Fruit fly (Drosophila melanogaster) Kc167 (cell line): ENCODE data around the gene CG42866.

Experiments used
- Myc ChIP-seq: fragments of >200 bp; optimal IDR thresholded peaks from 2 replicates; lab custom pipeline; 2017; ENCODE audit warnings: missing external identifiers
- Sin3A ChIP-seq: fragments of >200 bp; optimal IDR thresholded peaks from 2 replicates; lab custom pipeline; 2018; ENCODE audit warnings: missing external identifiers
- h ChIP-seq: fragments of >200 bp; optimal IDR thresholded peaks from 3 replicates; lab custom pipeline; 2018; ENCODE audit warnings: missing external identifiers
- insv ChIP-seq: fragments of >200 bp; optimal IDR thresholded peaks from 3 replicates; lab custom pipeline; 2018; ENCODE audit warnings: missing external identifiers
- psq ChIP-seq: fragments of >200 bp; optimal IDR thresholded peaks from 2 replicates; lab custom pipeline; 2017; ENCODE audit warnings: missing external identifiers
- ttk ChIP-seq: sonication (Bioruptor generic); optimal IDR thresholded peaks from 2 replicates; lab custom pipeline; 2017; ENCODE audit warnings: missing external identifiers

CG42866 gene

dm6 chr2L:19962252-19962729, 806 bp upstream of the CG42866 start, which contains the start of the genes CG13965 and CG16772:
CG13965 (minus strand) TSS chr2L:19962352.
CG16772 (plus strand) TSS chr2L:19962679.
- TF ChIP-seq h (lab: Kevin White, UChicago) (no peak), psq (no peak), ttk (lab: Kevin White, UChicago) (no peak), Myc (lab: Kevin White, UChicago) (no peak), insv (lab: Kevin White, UChicago) (no peak)

- TF ChIP-seq insv (lab: Kevin White, UChicago) (no peak), ttk (lab: Kevin White, UChicago) (no peak), Sin3A (lab: Kevin White, UChicago) (no peak), h (lab: Kevin White, UChicago) (no peak), Myc (lab: Kevin White, UChicago) (no peak)
These were observed 555 bp downstream of the CG42866 start, which contains the start of gene CG34051 for dm6 chr2L:19960930-19961329. CG34051 (minus strand) TSS chr2L:19961030.

- no peak for TF ChIP-seq Myc (lab: Kevin White, UChicago)
- no peak for TF ChIP-seq insv (lab: Kevin White, UChicago)
- TF ChIP-seq ttk (lab: Kevin White, UChicago): no peak
- TF ChIP-seq Sin3A (lab: Kevin White, UChicago): no peak
- TF ChIP-seq psq: no peak
- no peak for TF ChIP-seq h (lab: Kevin White, UChicago)
These were observed 2.8 kb downstream of the CG42866 start, which contains the start of gene COX4 for dm6 chr2L:19958520-19959161. COX4 (plus strand) TSS chr2L:19958713.

- no peak for TF ChIP-seq psq
- no peak for TF ChIP-seq ttk (lab: Kevin White, UChicago)
- TF ChIP-seq insv (lab: Kevin White, UChicago): no peak
- no peak for TF ChIP-seq Myc (lab: Kevin White, UChicago)
- TF ChIP-seq h (lab: Kevin White, UChicago): no peak
- no peak for TF ChIP-seq Sin3A (lab: Kevin White, UChicago)
These were observed 9.3 kb downstream of the CG42866 start for dm6 chr2L:19952221-19952620.

- no peak for TF ChIP-seq psq
- no peak for TF ChIP-seq Myc (lab: Kevin White, UChicago)
- no peak for TF ChIP-seq insv (lab: Kevin White, UChicago)
- no peak for TF ChIP-seq Sin3A (lab: Kevin White, UChicago)
- no peak for TF ChIP-seq h (lab: Kevin White, UChicago)
- no peak for TF ChIP-seq ttk (lab: Kevin White, UChicago)
These were observed 9.8 kb downstream of the CG42866 start for dm6 chr2L:19951543-19952163.

dm6 chr2L:19949600-19949999, 11.9 kb downstream of the CG42866 start:
- no peak for TF ChIP-seq Myc (lab: Kevin White, UChicago)
- no peak for TF ChIP-seq insv (lab: Kevin White, UChicago)
- TF ChIP-seq ttk (lab: Kevin White, UChicago): no peak
- TF ChIP-seq Sin3A (lab: Kevin White, UChicago): no peak
- no peak for TF ChIP-seq h (lab: Kevin White, UChicago)
- no peak for TF ChIP-seq psq

dm6 chr2L:19947992-19948524, 13.4 kb downstream of the CG42866 start:
- TF ChIP-seq h (lab: Kevin White, UChicago) (no peak), Myc (lab: Kevin White, UChicago) (no peak), Sin3A (lab: Kevin White, UChicago) (no peak), psq (no peak)

- TF ChIP-seq h (lab: Kevin White, UChicago): no peak
These were observed 16.9 kb downstream of the CG42866 start for dm6 chr2L:19944309-19945172.

- no peak for TF ChIP-seq ttk (lab: Kevin White, UChicago)
- TF ChIP-seq insv (lab: Kevin White, UChicago): no peak
- no peak for TF ChIP-seq Sin3A (lab: Kevin White, UChicago)
- TF ChIP-seq h (lab: Kevin White, UChicago): no peak
- no peak for TF ChIP-seq Myc (lab: Kevin White, UChicago)
- no peak for TF ChIP-seq psq
These were observed 18.4 kb downstream of the CG42866 start for dm6 chr2L:19943112-19943511.

- TF ChIP-seq insv (lab: Kevin White, UChicago) (no peak), Sin3A (lab: Kevin White, UChicago) (no peak), psq (no peak), Myc (lab: Kevin White, UChicago) (no peak), h (lab: Kevin White, UChicago) (no peak), ttk (lab: Kevin White, UChicago) (no peak)
These were observed 19.0 kb downstream of the CG42866 start for dm6 chr2L:19942510-19942909.

- TF ChIP-seq psq: no peak
- no peak for TF ChIP-seq ttk (lab: Kevin White, UChicago)
- no peak for TF ChIP-seq Sin3A (lab: Kevin White, UChicago)
- TF ChIP-seq Myc (lab: Kevin White, UChicago): no peak
- TF ChIP-seq insv (lab: Kevin White, UChicago): no peak
- TF ChIP-seq h (lab: Kevin White, UChicago): no peak
These were observed 20.1 kb downstream of the CG42866 start for dm6 chr2L:19941352-19941851.
